Worm (Caenorhabditis elegans): ENCODE results near the gene B0222.5.

DNA sequence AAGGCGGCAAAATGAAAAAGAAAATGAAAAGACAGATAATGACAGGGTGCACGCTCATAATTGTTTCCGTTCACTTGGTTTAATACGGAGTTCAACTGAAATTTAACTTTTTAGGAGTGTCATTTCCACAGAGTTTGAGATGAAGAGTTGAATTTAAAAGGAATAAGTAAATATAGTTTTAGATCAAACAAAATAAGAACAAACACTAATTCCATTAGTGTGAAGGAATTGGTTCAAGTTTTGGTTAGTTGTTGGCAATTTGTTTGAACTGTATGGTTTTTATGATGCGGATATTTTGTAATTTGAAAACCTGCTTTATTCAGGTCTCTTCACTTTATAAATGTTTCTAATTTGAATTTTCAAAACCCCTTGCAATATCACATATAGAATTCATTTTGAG is 2.0 kb upstream of the B0222.5 start, which contains the start of gene B0222.15:
- TF ChIP-seq nhr-28 (tag; optimal IDR thresholded peaks at IDR 0.05): no peak
- TF ChIP-seq elt-2 (tag; optimal IDR thresholded peaks at IDR 0.05): no peak
- no peak for TF ChIP-seq snpc-4 (tag; optimal IDR thresholded peaks at IDR 0.05)
- no peak for TF ChIP-seq nhr-237 (tag; optimal IDR thresholded peaks at IDR 0.05)
- TF ChIP-seq pax-3 (tag; optimal IDR thresholded peaks at IDR 0.05): no peak
- TF ChIP-seq mef-2 (tag; optimal IDR thresholded peaks at IDR 0.05): no peak
- TF ChIP-seq nhr-47 (tag; optimal IDR thresholded peaks at IDR 0.05): no peak
- TF ChIP-seq mdl-1 (tag; optimal IDR thresholded peaks at IDR 0.05): no peak
- TF ChIP-seq C04F5.9 (tag; optimal IDR thresholded peaks at IDR 0.05): no peak
- TF ChIP-seq nhr-12 (tag; optimal IDR thresholded peaks at IDR 0.05): no peak

Measured in whole organism, L1 larva.